Fruit fly (Drosophila melanogaster) Kc167 (cell line): ENCODE results near the gene CG14540.

Experiments
- Myc ChIP-seq: fragments of >200 bp; optimal IDR thresholded peaks from 2 replicates; lab custom pipeline; 2017; ENCODE audit warnings: missing external identifiers
- Sin3A ChIP-seq: fragments of >200 bp; optimal IDR thresholded peaks from 2 replicates; lab custom pipeline; 2018; ENCODE audit warnings: missing external identifiers
- h ChIP-seq: fragments of >200 bp; optimal IDR thresholded peaks from 3 replicates; lab custom pipeline; 2018; ENCODE audit warnings: missing external identifiers
- insv ChIP-seq: fragments of >200 bp; optimal IDR thresholded peaks from 3 replicates; lab custom pipeline; 2018; ENCODE audit warnings: missing external identifiers
- psq ChIP-seq: fragments of >200 bp; optimal IDR thresholded peaks from 2 replicates; lab custom pipeline; 2017; ENCODE audit warnings: missing external identifiers
- ttk ChIP-seq: sonication (Bioruptor generic); optimal IDR thresholded peaks from 2 replicates; lab custom pipeline; 2017; ENCODE audit warnings: missing external identifiers

Gene CG14540

dm6 chr3R:26005978-26006934 is 47.2 kb downstream of the CG14540 start:
- peak; percentile 91 for TF ChIP-seq h (lab: Kevin White, UChicago)
- no peak for TF ChIP-seq psq (lab: Kevin White, UChicago)
- no peak for TF ChIP-seq ttk
- no peak for TF ChIP-seq Sin3A (lab: Kevin White, UChicago)

- no peak for TF ChIP-seq Myc (lab: Kevin White, UChicago)
- no peak for TF ChIP-seq psq (lab: Kevin White, UChicago)
- TF ChIP-seq ttk = no peak
These were observed 48.2 kb downstream of the CG14540 start for dm6 chr3R:26007298-26007697.

- no peak for TF ChIP-seq h (lab: Kevin White, UChicago)
- no peak for TF ChIP-seq Myc (lab: Kevin White, UChicago)
- no peak for TF ChIP-seq insv (lab: Kevin White, UChicago)
- no peak for TF ChIP-seq Sin3A (lab: Kevin White, UChicago)
- no peak for TF ChIP-seq ttk
- TF ChIP-seq psq (lab: Kevin White, UChicago) = no peak
These were observed 49.1 kb downstream of the CG14540 start for dm6 chr3R:26007964-26008868.

DNA sequence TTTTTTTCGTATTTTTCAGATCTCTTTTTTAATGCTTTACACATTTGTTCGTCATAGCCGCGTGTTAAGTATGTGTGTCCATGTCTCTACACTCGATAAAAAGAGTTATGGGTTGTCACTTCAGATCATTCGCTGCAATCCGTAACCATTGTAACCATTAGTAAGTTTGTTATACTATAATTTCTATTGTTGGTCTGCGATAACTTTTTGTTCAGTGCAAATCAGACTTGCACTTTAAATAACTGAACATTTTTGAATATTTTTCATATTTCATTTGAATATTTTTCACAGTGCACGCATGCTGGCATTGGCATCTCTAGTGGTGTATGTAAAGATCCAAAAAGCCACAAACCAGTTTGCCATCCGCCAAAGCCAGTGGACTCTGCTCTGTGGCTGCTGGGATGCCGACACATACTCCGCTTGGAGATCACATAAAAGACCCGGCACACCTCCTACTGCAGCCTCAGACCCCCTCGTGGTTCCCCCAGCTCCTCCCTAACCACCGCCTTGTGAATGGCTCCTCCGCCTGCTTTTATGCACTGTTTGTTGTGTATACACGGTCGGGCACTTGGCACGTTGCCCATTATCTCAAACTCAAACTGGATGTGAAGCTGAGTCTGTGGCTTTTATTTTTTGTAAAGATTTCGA is 49.9 kb downstream of the CG14540 start:
- TF ChIP-seq psq (lab: Kevin White, UChicago) = no peak
- TF ChIP-seq Myc (lab: Kevin White, UChicago) = no peak
- no peak for TF ChIP-seq h (lab: Kevin White, UChicago)
- no peak for TF ChIP-seq ttk
- no peak for TF ChIP-seq Sin3A (lab: Kevin White, UChicago)
- no peak for TF ChIP-seq insv (lab: Kevin White, UChicago)

DNA sequence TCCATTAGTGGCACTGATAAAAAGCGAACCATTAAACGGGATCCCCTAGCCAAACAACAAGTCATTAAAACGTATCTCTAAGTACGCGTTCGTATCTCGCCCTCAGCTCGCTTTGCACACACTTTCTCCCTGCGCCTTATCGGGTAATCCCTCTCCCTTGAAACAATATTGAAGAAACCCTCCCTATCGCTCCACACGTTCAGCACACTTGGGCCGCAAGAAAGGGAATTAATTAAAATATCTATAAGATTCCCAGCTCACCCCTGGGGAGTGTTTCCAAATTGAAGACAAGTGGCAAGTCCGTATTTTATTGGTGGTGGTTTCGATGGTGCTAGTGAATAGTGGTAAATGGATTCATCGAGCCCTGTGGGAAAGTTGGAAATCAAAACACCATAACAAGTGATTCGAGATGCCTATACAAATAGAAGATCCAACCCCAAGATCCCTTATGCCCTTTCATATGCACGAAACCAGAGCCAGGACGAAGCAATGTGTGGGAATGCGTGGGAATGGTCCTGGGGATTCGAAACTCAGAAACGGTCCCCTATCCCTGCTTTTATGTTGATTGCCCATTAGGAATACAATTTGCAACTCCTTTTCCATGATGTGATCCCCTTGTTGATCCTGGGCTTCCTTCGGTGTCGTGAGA is 50.8 kb downstream of the CG14540 start:
- TF ChIP-seq psq (lab: Kevin White, UChicago) (no peak), Sin3A (lab: Kevin White, UChicago) (no peak), Myc (lab: Kevin White, UChicago) (no peak), insv (lab: Kevin White, UChicago) (no peak), h (lab: Kevin White, UChicago) (no peak), ttk (no peak)

DNA sequence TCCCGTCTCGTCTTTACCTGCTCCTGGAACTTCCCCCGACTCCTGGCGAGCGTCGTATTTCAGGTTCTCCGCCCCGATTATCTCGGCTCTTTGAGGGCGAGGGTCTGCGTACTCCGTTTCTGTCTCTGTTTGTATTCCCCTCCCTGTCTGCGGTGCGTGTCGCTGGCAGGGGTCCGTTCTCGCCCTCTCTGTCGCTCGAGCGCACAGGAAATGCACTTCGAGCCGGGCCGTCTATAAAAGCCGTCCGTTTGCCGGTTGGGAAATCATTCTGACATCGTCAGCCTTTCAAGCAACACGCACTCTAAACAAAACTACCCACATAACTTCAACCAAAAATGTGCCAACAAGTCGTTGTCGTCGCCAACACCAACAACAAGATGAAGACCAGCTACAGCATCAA is 51.5 kb downstream of the CG14540 start:
- TF ChIP-seq psq (lab: Kevin White, UChicago) (no peak), Myc (lab: Kevin White, UChicago) (no peak), Sin3A (lab: Kevin White, UChicago) (no peak), insv (lab: Kevin White, UChicago) (no peak), ttk (no peak), h (lab: Kevin White, UChicago) (no peak)
